Fruit fly (Drosophila melanogaster): ENCODE measurements around the gene Rab9Fa.
"Not testable (repeated sequence)": the region's sequence is repeated elsewhere in the genome, so short reads cannot be mapped to it uniquely, and the experiment has no call there.

Gene Rab9Fa

dm6 chrX:10950930-10951329 lies at the start of gene Rab9Fa:
Gene Rab9Fa, minus strand, starts transcription at chrX:10951030.
- not testable (repeated sequence) for TF ChIP-seq CG8478 (optimal IDR thresholded peaks at IDR 0.05); EcR (GFP tag; optimal IDR thresholded peaks at IDR 0.05); pan (optimal IDR thresholded peaks at IDR 0.05)

- TF ChIP-seq usp (GFP tag; optimal IDR thresholded peaks at IDR 0.05) (no peak), EcR (GFP tag; optimal IDR thresholded peaks at IDR 0.05) (no peak), Dll (optimal IDR thresholded peaks at IDR 0.05) (no peak), psq (optimal IDR thresholded peaks at IDR 0.05) (no peak), pan (optimal IDR thresholded peaks at IDR 0.05) (no peak), CG8478 (optimal IDR thresholded peaks at IDR 0.05) (no peak)
These were observed 16.3 kb upstream of the Rab9Fa start, which contains the start of gene C901 for dm6 chrX:10966978-10967731. Gene C901, minus strand, starts transcription at chrX:10967134.

- TF ChIP-seq usp (GFP tag; optimal IDR thresholded peaks at IDR 0.05), result no peak
- TF ChIP-seq CG8478 (optimal IDR thresholded peaks at IDR 0.05), result no peak
- TF ChIP-seq psq (optimal IDR thresholded peaks at IDR 0.05), result no peak
- TF ChIP-seq EcR (GFP tag; optimal IDR thresholded peaks at IDR 0.05), result no peak
- no peak for TF ChIP-seq pan (optimal IDR thresholded peaks at IDR 0.05)
- TF ChIP-seq Dll (optimal IDR thresholded peaks at IDR 0.05), result no peak
These were observed 9.1 kb upstream of the Rab9Fa start for dm6 chrX:10959912-10960311.

dm6 chrX:10953240-10953639 lies 2.4 kb upstream of the Rab9Fa start:
- TF ChIP-seq usp (GFP tag; optimal IDR thresholded peaks at IDR 0.05), result no peak

dm6 chrX:10952386-10952785 lies 1.6 kb upstream of the Rab9Fa start, which contains the start of gene Rab9Fb:
Gene Rab9Fb, minus strand, starts transcription at chrX:10952486.
- TF ChIP-seq CG8478 (optimal IDR thresholded peaks at IDR 0.05) (no peak), EcR (GFP tag; optimal IDR thresholded peaks at IDR 0.05) (no peak), psq (optimal IDR thresholded peaks at IDR 0.05) (no peak), usp (GFP tag; optimal IDR thresholded peaks at IDR 0.05) (no peak), Dll (optimal IDR thresholded peaks at IDR 0.05) (no peak), pan (optimal IDR thresholded peaks at IDR 0.05) (no peak)

dm6 chrX:10936599-10936998 lies 14.2 kb downstream of the Rab9Fa start:
- no peak for TF ChIP-seq EcR (GFP tag; optimal IDR thresholded peaks at IDR 0.05)
- no peak for TF ChIP-seq psq (optimal IDR thresholded peaks at IDR 0.05)
- no peak for TF ChIP-seq Dll (optimal IDR thresholded peaks at IDR 0.05)
- no peak for TF ChIP-seq CG8478 (optimal IDR thresholded peaks at IDR 0.05)
- no peak for TF ChIP-seq usp (GFP tag; optimal IDR thresholded peaks at IDR 0.05)
- TF ChIP-seq pan (optimal IDR thresholded peaks at IDR 0.05), result no peak

dm6 chrX:10935587-10935986 lies 15.2 kb downstream of the Rab9Fa start:
- TF ChIP-seq psq (optimal IDR thresholded peaks at IDR 0.05), result no peak
- no peak for TF ChIP-seq usp (GFP tag; optimal IDR thresholded peaks at IDR 0.05)
- TF ChIP-seq EcR (GFP tag; optimal IDR thresholded peaks at IDR 0.05), result no peak
- no peak for TF ChIP-seq CG8478 (optimal IDR thresholded peaks at IDR 0.05)
- TF ChIP-seq pan (optimal IDR thresholded peaks at IDR 0.05), result no peak
- no peak for TF ChIP-seq Dll (optimal IDR thresholded peaks at IDR 0.05)

- TF ChIP-seq psq (optimal IDR thresholded peaks at IDR 0.05) (no peak), Dll (optimal IDR thresholded peaks at IDR 0.05) (no peak), CG8478 (optimal IDR thresholded peaks at IDR 0.05) (no peak), usp (GFP tag; optimal IDR thresholded peaks at IDR 0.05) (no peak), pan (optimal IDR thresholded peaks at IDR 0.05) (no peak), EcR (GFP tag; optimal IDR thresholded peaks at IDR 0.05) (no peak)
These were observed 17.1 kb downstream of the Rab9Fa start for dm6 chrX:10933776-10934175.

dm6 chrX:10932300-10932699 lies 18.5 kb downstream of the Rab9Fa start:
- TF ChIP-seq EcR (GFP tag; optimal IDR thresholded peaks at IDR 0.05) (peak in 1 of 2 experiments; percentile 8), Dll (optimal IDR thresholded peaks at IDR 0.05) (no peak), pan (optimal IDR thresholded peaks at IDR 0.05) (no peak), usp (GFP tag; optimal IDR thresholded peaks at IDR 0.05) (no peak), psq (optimal IDR thresholded peaks at IDR 0.05) (no peak)

dm6 chrX:10931250-10931649 lies 19.6 kb downstream of the Rab9Fa start:
- no peak for TF ChIP-seq pan (optimal IDR thresholded peaks at IDR 0.05)
- no peak for TF ChIP-seq CG8478 (optimal IDR thresholded peaks at IDR 0.05)
- no peak for TF ChIP-seq usp (GFP tag; optimal IDR thresholded peaks at IDR 0.05)

dm6 chrX:10930553-10931092 lies 20.2 kb downstream of the Rab9Fa start, which contains the start of gene Myo10A:
Gene Myo10A, plus strand, starts transcription at chrX:10930840.
- TF ChIP-seq CG8478 (optimal IDR thresholded peaks at IDR 0.05) (no peak), usp (GFP tag; optimal IDR thresholded peaks at IDR 0.05) (no peak), Dll (optimal IDR thresholded peaks at IDR 0.05) (no peak), EcR (GFP tag; optimal IDR thresholded peaks at IDR 0.05) (no peak), pan (optimal IDR thresholded peaks at IDR 0.05) (no peak), psq (optimal IDR thresholded peaks at IDR 0.05) (no peak)

dm6 chrX:10929613-10930012 lies 21.2 kb downstream of the Rab9Fa start:
- no peak for TF ChIP-seq pan (optimal IDR thresholded peaks at IDR 0.05)
- no peak for TF ChIP-seq psq (optimal IDR thresholded peaks at IDR 0.05)
- no peak for TF ChIP-seq CG8478 (optimal IDR thresholded peaks at IDR 0.05)
- no peak for TF ChIP-seq EcR (GFP tag; optimal IDR thresholded peaks at IDR 0.05)
- no peak for TF ChIP-seq Dll (optimal IDR thresholded peaks at IDR 0.05)
- TF ChIP-seq usp (GFP tag; optimal IDR thresholded peaks at IDR 0.05), result no peak

- TF ChIP-seq CG8478 (optimal IDR thresholded peaks at IDR 0.05) (no peak), psq (optimal IDR thresholded peaks at IDR 0.05) (no peak), pan (optimal IDR thresholded peaks at IDR 0.05) (no peak), Dll (optimal IDR thresholded peaks at IDR 0.05) (no peak), EcR (GFP tag; optimal IDR thresholded peaks at IDR 0.05) (no peak), usp (GFP tag; optimal IDR thresholded peaks at IDR 0.05) (no peak)
These were observed 23.7 kb downstream of the Rab9Fa start, which contains the start of gene CG2145 for dm6 chrX:10927110-10927509. Gene CG2145, plus strand, starts transcription at chrX:10927399.
